Worm (Caenorhabditis elegans) whole organism, L4 larva: Measurements from ENCODE around the gene mvk-1.

Source experiments
- D1046.2 ChIP-seq: fragments of 200-800 bp; sonication (Bioruptor generic); IDR thresholded peaks from 2 replicates; pipeline ENCODE4 v1.3.6; 2022; ENCODE audit warnings: missing genetic modification characterization, missing compliant biosample characterization
- F10B5.3 ChIP-seq: sonication (generic microtip); optimal IDR thresholded peaks from 2 replicates; lab custom pipeline; 2016; ENCODE audit warnings: mild to moderate bottlenecking, missing genetic modification characterization, missing compliant biosample characterization
- Y5F2A.4 ChIP-seq: fragments of 200-800 bp; sonication (Bioruptor generic); optimal IDR thresholded peaks from 2 replicates; lab custom pipeline; 2018; ENCODE audit warnings: mild to moderate bottlenecking, missing genetic modification characterization, missing compliant biosample characterization
- ZK337.2 ChIP-seq: fragments of 200-800 bp; sonication (Bioruptor generic); IDR thresholded peaks from 2 replicates; pipeline ENCODE4 v1.3.6; 2022; ENCODE audit warnings: missing genetic modification reagents, missing genetic modification characterization, missing compliant biosample characterization
- ZK546.5 ChIP-seq, 2 experiments: sonication (generic microtip); optimal IDR thresholded peaks; 2 replicates each; lab custom pipeline; 2017; ENCODE audit warnings: missing biosample characterization in 2 of 2, missing genetic modification characterization in 2 of 2
- aha-1 ChIP-seq: fragments of 150-350 bp; peaks from one replicate; lab custom pipeline; 2014; ENCODE audit warnings: missing biosample characterization, missing genetic modification characterization
- ama-1 ChIP-seq: fragments of 150-350 bp; optimal IDR thresholded peaks from 2 replicates; lab custom pipeline; 2014; ENCODE audit warnings: inconsistent platforms, mixed read lengths
- arid-1 ChIP-seq: fragments of 200-800 bp; sonication (Bioruptor generic); conservative IDR thresholded peaks from 2 replicates; pipeline ENCODE4 v1.3.6; 2022; ENCODE audit warnings: missing genetic modification reagents, missing genetic modification characterization, missing compliant biosample characterization
- attf-4 ChIP-seq: sonication (generic microtip); optimal IDR thresholded peaks from 3 replicates; lab custom pipeline; 2017; ENCODE audit warnings: missing biosample characterization, missing genetic modification characterization
- ceh-28 ChIP-seq: fragments of 150-350 bp; optimal IDR thresholded peaks from 2 replicates; lab custom pipeline; 2014; ENCODE audit warnings: missing biosample characterization, missing genetic modification reagents, missing genetic modification characterization
- ceh-32 ChIP-seq: sonication (generic microtip); optimal IDR thresholded peaks from 2 replicates; lab custom pipeline; 2016; ENCODE audit warnings: mild to moderate bottlenecking, missing genetic modification characterization, missing compliant biosample characterization; ENCODE audit not compliant: poor library complexity
- cey-2 ChIP-seq: sonication (generic microtip); optimal IDR thresholded peaks from 3 replicates; lab custom pipeline; 2017; ENCODE audit warnings: missing genetic modification characterization, mild to moderate bottlenecking, missing compliant biosample characterization, antibody characterized with exemption, borderline replicate concordance; ENCODE audit not compliant: insufficient read depth
- dmd-6 ChIP-seq: fragments of 200-800 bp; sonication (Bioruptor generic); IDR thresholded peaks from 2 replicates; pipeline ENCODE4 v1.3.6; 2022; ENCODE audit warnings: missing genetic modification reagents, missing genetic modification characterization, missing compliant biosample characterization
- dmd-8 ChIP-seq: fragments of 200-800 bp; sonication (Bioruptor generic); IDR thresholded peaks from 2 replicates; pipeline ENCODE4 v1.3.6; 2022; ENCODE audit warnings: missing genetic modification characterization, missing compliant biosample characterization
- dmd-9 ChIP-seq: fragments of 200-800 bp; sonication (Bioruptor generic); IDR thresholded peaks from 2 replicates; pipeline ENCODE4 v1.3.6; 2022; ENCODE audit warnings: missing genetic modification reagents, missing genetic modification characterization, missing compliant biosample characterization
- duxl-1 ChIP-seq: sonication (generic microtip); optimal IDR thresholded peaks from 2 replicates; lab custom pipeline; 2016; ENCODE audit warnings: mild to moderate bottlenecking, missing genetic modification characterization, moderate library complexity, missing compliant biosample characterization; ENCODE audit not compliant: poor library complexity
- dve-1 ChIP-seq: sonication (generic microtip); optimal IDR thresholded peaks from 2 replicates; lab custom pipeline; 2017; ENCODE audit warnings: antibody characterized with exemption, mild to moderate bottlenecking, missing genetic modification characterization, missing compliant biosample characterization; ENCODE audit not compliant: insufficient read depth
- hif-1 ChIP-seq, 2 experiments: sonication (generic microtip); optimal IDR thresholded peaks; 2 replicates each; lab custom pipeline; 2016 to 2017; ENCODE audit warnings: missing compliant biosample characterization in 2 of 2, missing genetic modification characterization in 2 of 2, missing genetic modification reagents in 2 of 2, missing genotype in 2 of 2, mild to moderate bottlenecking in 1 of 2
- hlh-11 ChIP-seq: fragments of 200-800 bp; sonication (Bioruptor generic); optimal IDR thresholded peaks from 2 replicates; lab custom pipeline; 2018; ENCODE audit warnings: mild to moderate bottlenecking, missing genetic modification characterization, missing compliant biosample characterization
- hlh-30 ChIP-seq: sonication (generic microtip); optimal IDR thresholded peaks from 2 replicates; lab custom pipeline; 2017; ENCODE audit warnings: antibody characterized with exemption, mild to moderate bottlenecking, missing genetic modification characterization, missing compliant biosample characterization; ENCODE audit not compliant: insufficient read depth
- hmg-1.1 ChIP-seq: fragments of 200-800 bp; sonication (Bioruptor generic); IDR thresholded peaks from 2 replicates; pipeline ENCODE4 v1.3.6; 2022; ENCODE audit warnings: missing genetic modification reagents, missing genetic modification characterization, missing compliant biosample characterization
- lin-1 ChIP-seq: fragments of 200-800 bp; sonication (Bioruptor generic); IDR thresholded peaks from 2 replicates; pipeline ENCODE4 v1.3.6; 2022; ENCODE audit warnings: missing genetic modification reagents, missing genetic modification characterization, missing compliant biosample characterization
- lin-13 ChIP-seq: fragments of 150-350 bp; optimal IDR thresholded peaks from 2 replicates; lab custom pipeline; 2014; ENCODE audit warnings: missing biosample characterization, missing genetic modification reagents, missing genetic modification characterization
- lsy-2 ChIP-seq, 2 experiments: fragments of 150-350 bp in 1 of 2; sonication (generic microtip) in 1 of 2; optimal IDR thresholded peaks; 2 replicates each; lab custom pipeline; 2014 to 2017; ENCODE audit warnings: missing biosample characterization in 2 of 2, missing genetic modification characterization in 2 of 2
- madf-5 ChIP-seq, 2 experiments: fragments of 200-800 bp; sonication (Bioruptor generic); IDR thresholded peaks; 2 replicates each; pipeline ENCODE4 v1.3.6; 2022; ENCODE audit warnings: missing compliant biosample characterization in 2 of 2, missing genetic modification characterization in 2 of 2
- mdl-1 ChIP-seq, 2 experiments: fragments of 150-350 bp in 1 of 2; sonication (generic microtip) in 1 of 2; optimal IDR thresholded peaks; 2 replicates each; lab custom pipeline; 2014 to 2017; ENCODE audit warnings: missing biosample characterization in 2 of 2, missing genetic modification characterization in 2 of 2
- mxl-3 ChIP-seq: fragments of 200-800 bp; sonication (Bioruptor generic); optimal IDR thresholded peaks from 2 replicates; lab custom pipeline; 2018; ENCODE audit warnings: mild to moderate bottlenecking, missing genetic modification characterization, missing compliant biosample characterization
- nhr-11 ChIP-seq: fragments of 150-350 bp; optimal IDR thresholded peaks from 2 replicates; lab custom pipeline; 2014; ENCODE audit warnings: missing biosample characterization, missing genetic modification characterization
- nhr-25 ChIP-seq: sonication (generic microtip); optimal IDR thresholded peaks from 2 replicates; lab custom pipeline; 2017; ENCODE audit warnings: missing genetic modification characterization, mild to moderate bottlenecking, missing compliant biosample characterization, antibody characterized with exemption, moderate library complexity, borderline replicate concordance; ENCODE audit not compliant: insufficient read depth
- nhr-28 ChIP-seq: fragments of 150-350 bp; optimal IDR thresholded peaks from 2 replicates; lab custom pipeline; 2014; ENCODE audit warnings: missing biosample characterization, missing genetic modification characterization
- nhr-41 ChIP-seq: fragments of 200-800 bp; sonication (Bioruptor generic); IDR thresholded peaks from 2 replicates; pipeline ENCODE4 v1.3.6; 2022; ENCODE audit warnings: missing genetic modification reagents, missing genetic modification characterization, missing compliant biosample characterization
- nhr-48 ChIP-seq: sonication (generic microtip); optimal IDR thresholded peaks from 2 replicates; lab custom pipeline; 2016; ENCODE audit warnings: mild to moderate bottlenecking, missing genetic modification characterization, missing compliant biosample characterization
- nhr-76 ChIP-seq: fragments of 150-350 bp; optimal IDR thresholded peaks from 2 replicates; lab custom pipeline; 2014; ENCODE audit warnings: missing biosample characterization, missing genetic modification characterization
- php-3 ChIP-seq: fragments of 200-800 bp; sonication (Bioruptor generic); IDR thresholded peaks from 2 replicates; pipeline ENCODE4 v1.3.6; 2022; ENCODE audit warnings: missing genetic modification reagents, missing genetic modification characterization, missing compliant biosample characterization
- spr-3 ChIP-seq: fragments of 200-800 bp; sonication (Bioruptor generic); optimal IDR thresholded peaks from 2 replicates; lab custom pipeline; 2018; ENCODE audit warnings: mild to moderate bottlenecking, missing genetic modification characterization, missing compliant biosample characterization
- unc-62 ChIP-seq, 3 experiments: fragments of 150-350 bp in 1 of 3; sonication (generic microtip); optimal IDR thresholded peaks in 2 of 3; peaks in 1 of 3; 1 replicate in 1 of 3; 2 replicates in 2 of 3; lab custom pipeline; 2014 to 2017; ENCODE audit warnings: missing biosample characterization in 3 of 3, missing genetic modification characterization in 3 of 3, missing genetic modification reagents in 3 of 3, missing genotype in 1 of 3
- zfp-3 ChIP-seq: fragments of 200-800 bp; sonication (Bioruptor generic); conservative IDR thresholded peaks from 2 replicates; pipeline ENCODE4 v1.3.6; 2022; ENCODE audit warnings: missing genetic modification reagents, missing genetic modification characterization, missing compliant biosample characterization

mvk-1 gene

ce11 chrIII:6145309-6145708 is 9.2 kb upstream of the mvk-1 start:
- TF ChIP-seq mxl-3 (GFP tag; lab: Kevin White, UChicago) = peak; percentile 60
- no peak for TF ChIP-seq ZK546.5 (tag; optimal IDR thresholded peaks at IDR 0.05; lab: Kevin White, UChicago)
- TF ChIP-seq duxl-1 (tag; lab: Kevin White, UChicago) = no peak
- no peak for TF ChIP-seq nhr-25
- TF ChIP-seq ama-1 (lab: Kevin White, UChicago) = no peak
- TF ChIP-seq hmg-1.1 (GFP tag; lab: Robert Waterston, UW) = no peak
- TF ChIP-seq aha-1 = peak; percentile 84
- TF ChIP-seq lsy-2 (tag; optimal IDR thresholded peaks at IDR 0.05; lab: Kevin White, UChicago) = peak in 1 of 2 experiments; percentile 40
- TF ChIP-seq nhr-76 = no peak
- no peak for TF ChIP-seq arid-1 (GFP tag; lab: Robert Waterston, UW)
- no peak for TF ChIP-seq madf-5 (GFP tag; IDR thresholded peaks at IDR 0.05; lab: Robert Waterston, UW)
- no peak for TF ChIP-seq Y5F2A.4
- TF ChIP-seq dmd-6 (GFP tag; lab: Robert Waterston, UW) = peak; percentile 48; the same call in 1 of the 2 replicates
- TF ChIP-seq nhr-48 (tag; lab: Kevin White, UChicago) = peak; percentile 23
- TF ChIP-seq spr-3 (GFP tag; lab: Kevin White, UChicago) = no peak
- peak; percentile 28 for TF ChIP-seq dve-1 (tag; lab: Kevin White, UChicago)
- peak; percentile 1 for TF ChIP-seq nhr-28 (tag; lab: Kevin White, UChicago)
- peak; percentile 54 for TF ChIP-seq hlh-11 (tag; lab: Kevin White, UChicago)

DNA sequence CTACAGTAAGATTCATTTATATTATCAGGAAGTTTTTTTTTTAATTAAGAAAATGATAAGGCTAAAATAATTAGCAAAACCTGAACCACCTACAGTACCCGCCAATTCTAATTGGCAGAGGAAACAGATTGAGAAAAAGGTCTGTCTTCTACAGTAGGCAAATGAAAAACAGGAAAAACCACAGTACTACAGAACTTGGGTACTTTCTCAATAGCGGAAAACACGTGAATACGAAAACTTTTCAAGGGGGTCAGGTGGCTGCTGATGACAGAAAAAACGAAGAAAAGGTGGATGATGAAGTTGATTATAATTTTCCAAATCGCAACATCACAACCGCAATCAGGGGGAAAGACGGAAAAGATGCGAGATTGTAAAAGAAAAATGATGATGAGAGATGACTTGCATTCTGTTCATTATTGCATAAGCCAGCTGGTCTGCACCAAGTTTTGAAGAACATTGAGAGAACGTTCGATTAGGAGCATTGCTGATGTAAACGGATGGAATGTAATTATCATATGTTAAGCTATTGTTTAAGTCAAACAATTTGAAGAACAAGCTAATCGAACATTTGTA is 8.4 kb upstream of the mvk-1 start:
- TF ChIP-seq php-3 (GFP tag; lab: Robert Waterston, UW) (no peak), hlh-30 (peak; percentile 80), mdl-1 (tag; optimal IDR thresholded peaks at IDR 0.05; lab: Kevin White, UChicago) (peak in 1 of 2 experiments; percentile 73), zfp-3 (GFP tag; lab: Robert Waterston, UW) (no peak), unc-62 (GFP tag; optimal IDR thresholded peaks at IDR 0.05 in 1 of 2; lab: Kevin White, UChicago) (peak in 1 of 2 experiments; percentile 78), unc-62 (tag; optimal IDR thresholded peaks at IDR 0.05; lab: Kevin White, UChicago) (no peak), cey-2 (tag; lab: Kevin White, UChicago) (peak; percentile 60), lin-13 (no peak), nhr-41 (GFP tag; lab: Robert Waterston, UW) (no peak), attf-4 (tag; lab: Kevin White, UChicago) (no peak), nhr-11 (tag; lab: Kevin White, UChicago) (peak; percentile 81), dmd-8 (GFP tag; lab: Robert Waterston, UW) (no peak), ZK546.5 (tag; optimal IDR thresholded peaks at IDR 0.05; lab: Kevin White, UChicago) (no peak), ZK337.2 (no peak), ceh-32 (tag; lab: Kevin White, UChicago) (no peak), nhr-76 (no peak), ceh-28 (tag; lab: Kevin White, UChicago) (no peak), dmd-9 (no peak), nhr-48 (tag; lab: Kevin White, UChicago) (peak; percentile 60), F10B5.3 (tag; lab: Kevin White, UChicago) (no peak), hlh-11 (tag; lab: Kevin White, UChicago) (peak; percentile 22), D1046.2 (no peak), nhr-28 (tag; lab: Kevin White, UChicago) (peak; percentile 56), lsy-2 (tag; optimal IDR thresholded peaks at IDR 0.05; lab: Kevin White, UChicago) (peak in 1 of 2 experiments; percentile 26), hif-1 (tag; optimal IDR thresholded peaks at IDR 0.05; lab: Kevin White, UChicago) (no peak), lin-1 (GFP tag; lab: Robert Waterston, UW) (no peak), nhr-25 (no peak)
